Worm (Caenorhabditis elegans) whole organism, late embryonic: ENCODE results near the gene fbxa-218.

Experiments
- T23F11.4 ChIP-seq: fragments of 200-800 bp; sonication (Bioruptor generic); optimal IDR thresholded peaks from 2 replicates; lab custom pipeline; 2018; ENCODE audit warnings: mild to moderate bottlenecking, missing genetic modification characterization, missing compliant biosample characterization
- ama-1 ChIP-seq: fragments of 150-350 bp; optimal IDR thresholded peaks from 2 replicates; lab custom pipeline; 2014
- ceh-30 ChIP-seq: fragments of 150-350 bp; optimal IDR thresholded peaks from 2 replicates; lab custom pipeline; 2014; ENCODE audit warnings: missing biosample characterization, missing genetic modification characterization
- ceh-9 ChIP-seq: sonication (generic microtip); optimal IDR thresholded peaks from 2 replicates; lab custom pipeline; 2016; ENCODE audit warnings: mild to moderate bottlenecking, missing genetic modification characterization, inconsistent platforms, missing compliant biosample characterization
- elt-4 ChIP-seq: sonication (generic microtip); optimal IDR thresholded peaks from 2 replicates; lab custom pipeline; 2016; ENCODE audit warnings: missing genetic modification characterization, missing compliant biosample characterization
- fax-1 ChIP-seq: sonication (generic microtip); optimal IDR thresholded peaks from 2 replicates; lab custom pipeline; 2016; ENCODE audit warnings: missing genotype, missing genetic modification characterization, missing compliant biosample characterization
- nhr-11 ChIP-seq: fragments of 150-350 bp; optimal IDR thresholded peaks from 2 replicates; lab custom pipeline; 2014; ENCODE audit warnings: missing biosample characterization, missing genetic modification characterization
- nhr-232 ChIP-seq: sonication (generic microtip); optimal IDR thresholded peaks from 2 replicates; lab custom pipeline; 2016; ENCODE audit warnings: missing genetic modification characterization, missing compliant biosample characterization
- npax-4 ChIP-seq: sonication (generic microtip); optimal IDR thresholded peaks from 2 replicates; lab custom pipeline; 2016; ENCODE audit warnings: missing genetic modification characterization, missing compliant biosample characterization
- pha-4 ChIP-seq: fragments of 150-350 bp; optimal IDR thresholded peaks from 2 replicates; lab custom pipeline; 2018; ENCODE audit warnings: missing biosample characterization, missing genetic modification reagents, missing genetic modification characterization
- sox-4 ChIP-seq: sonication (generic microtip); optimal IDR thresholded peaks from 2 replicates; lab custom pipeline; 2017; ENCODE audit warnings: mild to moderate bottlenecking, missing genetic modification characterization, inconsistent platforms, missing compliant biosample characterization
- ttx-3 ChIP-seq: sonication (generic microtip); optimal IDR thresholded peaks from 2 replicates; lab custom pipeline; 2016; ENCODE audit warnings: missing genetic modification reagents, missing genetic modification characterization, missing compliant biosample characterization

DNA sequence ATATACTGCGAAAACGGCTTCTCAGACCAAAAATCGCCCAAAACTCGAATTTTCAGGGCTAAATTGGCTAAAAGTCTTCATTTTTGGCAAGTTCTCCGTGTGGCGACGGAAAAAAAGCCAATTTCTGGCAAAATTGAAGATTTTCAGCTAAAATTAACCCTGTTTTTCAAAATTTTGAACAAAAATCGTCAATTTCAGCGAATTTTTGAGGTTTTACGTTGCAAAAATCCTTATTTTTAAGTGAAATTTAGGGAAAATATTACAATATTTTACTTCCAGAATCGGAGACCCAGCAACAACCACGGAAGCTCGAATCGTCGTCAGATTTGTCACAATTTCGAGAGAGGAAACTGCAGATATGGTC is 8.1 kb upstream of the fbxa-218 start:
- TF ChIP-seq ceh-30 (tag; lab: Kevin White, UChicago) (no peak), sox-4 (tag; lab: Kevin White, UChicago) (no peak), pha-4 (tag; lab: Kevin White, UChicago) (no peak), T23F11.4 (GFP tag; lab: Kevin White, UChicago) (no peak), nhr-11 (tag; lab: Kevin White, UChicago) (no peak), nhr-232 (no peak), ceh-9 (no peak), elt-4 (tag; lab: Kevin White, UChicago) (no peak), npax-4 (tag; lab: Kevin White, UChicago) (no peak), ttx-3 (tag; lab: Kevin White, UChicago) (no peak), ama-1 (lab: Kevin White, UChicago) (no peak), fax-1 (tag; lab: Kevin White, UChicago) (no peak)
